Fruit fly (Drosophila melanogaster): ENCODE results near the gene CG32221.

The CG32221 gene

dm6 chr3L:19813075-19813903 is 21.2 kb upstream of the CG32221 start, which contains the start of gene Cyp305a1 (continued):
- TF ChIP-seq trem (tag; optimal IDR thresholded peaks at IDR 0.05) (no peak), NFAT (GFP tag; IDR thresholded peaks at IDR 0.05) (no peak), stc (GFP tag; IDR thresholded peaks at IDR 0.05) (no peak), CG30020 (tag; optimal IDR thresholded peaks at IDR 0.05) (no peak), slou (GFP tag; optimal IDR thresholded peaks at IDR 0.05) (no peak), unc-4 (GFP tag; IDR thresholded peaks at IDR 0.05; ENCODE audit: partially characterized antibody) (no peak), CG8478 (optimal IDR thresholded peaks at IDR 0.05) (no peak), Tbp (GFP tag; optimal IDR thresholded peaks at IDR 0.05) (no peak), NC2α (GFP tag; optimal IDR thresholded peaks at IDR 0.05) (no peak), CG18764 (GFP tag; optimal IDR thresholded peaks at IDR 0.05) (no peak), CG6683 (GFP tag; optimal IDR thresholded peaks at IDR 0.05) (no peak), luna (GFP tag; optimal IDR thresholded peaks at IDR 0.05) (no peak), hbn (GFP tag; IDR thresholded peaks at IDR 0.05; ENCODE audit: partially characterized antibody) (no peak), Elba2 (GFP tag; optimal IDR thresholded peaks at IDR 0.05) (no peak), Hmx (GFP tag; optimal IDR thresholded peaks at IDR 0.05) (no peak), nerfin-1 (tag; optimal IDR thresholded peaks at IDR 0.05) (no peak), Atf-2 (GFP tag; optimal IDR thresholded peaks at IDR 0.05) (no peak), CG17328 (GFP tag; IDR thresholded peaks at IDR 0.05) (no peak), wek (GFP tag; optimal IDR thresholded peaks at IDR 0.05) (no peak), CG1024 (GFP tag; IDR thresholded peaks at IDR 0.05) (no peak), crc (GFP tag; optimal IDR thresholded peaks at IDR 0.05) (no peak), amos (GFP tag; IDR thresholded peaks at IDR 0.05; ENCODE audit: partially characterized antibody) (no peak), Lim3 (GFP tag; IDR thresholded peaks at IDR 0.05) (no peak), ERR (GFP tag; optimal IDR thresholded peaks at IDR 0.05) (no peak), ash1 (GFP tag; optimal IDR thresholded peaks at IDR 0.05) (no peak), pan (optimal IDR thresholded peaks at IDR 0.05) (no peak), pan (GFP tag; optimal IDR thresholded peaks at IDR 0.05 in 1 of 2, IDR thresholded peaks at IDR 0.05 in 1 of 2) (no peak), Six4 (GFP tag; optimal IDR thresholded peaks at IDR 0.05) (no peak), az2 (GFP tag; optimal IDR thresholded peaks at IDR 0.05) (no peak), Awh (GFP tag; IDR thresholded peaks at IDR 0.05) (no peak), Adf1 (GFP tag; IDR thresholded peaks at IDR 0.05) (no peak), CHES-1-like (GFP tag; optimal IDR thresholded peaks at IDR 0.05) (no peak), fd96Cb (tag; optimal IDR thresholded peaks at IDR 0.05) (no peak), bigmax (GFP tag; optimal IDR thresholded peaks at IDR 0.05) (no peak), exex (tag; optimal IDR thresholded peaks at IDR 0.05) (peak; percentile 68), CG7357 (GFP tag; IDR thresholded peaks at IDR 0.05) (no peak), CG12769 (tag; optimal IDR thresholded peaks at IDR 0.05) (no peak), CG9437 (GFP tag; optimal IDR thresholded peaks at IDR 0.05) (no peak), CG31224 (GFP tag; IDR thresholded peaks at IDR 0.05) (no peak), Hr78 (GFP tag; optimal IDR thresholded peaks at IDR 0.05) (no peak), Dad (GFP tag; optimal IDR thresholded peaks at IDR 0.05) (no peak), lab (GFP tag; optimal IDR thresholded peaks at IDR 0.05) (no peak), CG11093 (GFP tag; IDR thresholded peaks at IDR 0.05) (no peak), CG6791 (GFP tag; IDR thresholded peaks at IDR 0.05; ENCODE audit: partially characterized antibody) (no peak), CG2202 (tag; optimal IDR thresholded peaks at IDR 0.05) (no peak), sim (GFP tag; IDR thresholded peaks at IDR 0.05) (0 out of 2 replicates have a peak, but pooled peaks have one; percentile 14), CG15696 (tag; optimal IDR thresholded peaks at IDR 0.05) (peak; percentile 23), Sin3A (optimal IDR thresholded peaks at IDR 0.05) (no peak), CG3838 (GFP tag; optimal IDR thresholded peaks at IDR 0.05) (no peak), CG6175 (GFP tag; IDR thresholded peaks at IDR 0.05) (no peak), da (GFP tag; optimal IDR thresholded peaks at IDR 0.05) (no peak)
